Worm (Caenorhabditis elegans): ENCODE measurements around the gene srg-56.

DNA sequence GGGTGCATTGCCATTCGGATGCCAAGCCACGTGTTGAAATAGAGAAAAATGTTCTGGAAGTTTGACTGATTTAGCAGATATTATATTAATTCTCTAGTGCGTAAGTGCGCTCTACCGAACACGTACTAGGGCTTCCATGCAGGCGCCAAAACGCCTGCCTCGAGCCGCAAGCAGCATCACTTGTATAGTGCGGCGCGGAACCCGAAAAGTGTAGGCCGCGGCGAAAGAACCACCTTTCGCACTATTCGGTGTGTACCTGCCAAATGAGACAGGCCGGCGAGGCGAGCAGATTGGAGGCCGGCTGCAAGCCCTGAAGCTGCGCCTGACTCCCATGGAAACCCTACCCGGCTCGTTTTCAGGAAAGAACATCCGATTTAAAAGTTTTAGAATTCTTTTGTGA lies 1.5 kb upstream of the srg-56 start:
- TF ChIP-seq him-1 (tag; optimal IDR thresholded peaks at IDR 0.05), result no peak
- no peak for TF ChIP-seq dao-5 (tag; optimal IDR thresholded peaks at IDR 0.05)
